Worm (Caenorhabditis elegans) whole organism, midembryonic: ENCODE measurements around the gene ins-8.

Experiments used
- T22C8.4 ChIP-seq: fragments of 200-800 bp; sonication (Bioruptor generic); IDR thresholded peaks from 2 replicates; pipeline ENCODE4 v1.3.6; 2022; ENCODE audit warnings: missing genetic modification characterization, missing compliant biosample characterization
- cog-1 ChIP-seq: sonication (generic microtip); optimal IDR thresholded peaks from 2 replicates; lab custom pipeline; 2016; ENCODE audit warnings: missing genetic modification characterization, missing compliant biosample characterization
- flt-1 ChIP-seq: fragments of 200-800 bp; sonication (Bioruptor generic); IDR thresholded peaks from 2 replicates; pipeline ENCODE4 v1.3.6; 2022; ENCODE audit warnings: missing genetic modification characterization, missing compliant biosample characterization
- klf-2 ChIP-seq: fragments of 200-800 bp; sonication (Bioruptor generic); conservative IDR thresholded peaks from 2 replicates; pipeline ENCODE4 v1.3.6; 2022; ENCODE audit warnings: missing genetic modification reagents, missing genetic modification characterization, missing compliant biosample characterization
- med-1 ChIP-seq: sonication (generic microtip); optimal IDR thresholded peaks from 2 replicates; lab custom pipeline; 2017; ENCODE audit warnings: missing genetic modification characterization, mild to moderate bottlenecking, missing compliant biosample characterization, antibody characterized with exemption, missing genetic modification reagents; ENCODE audit not compliant: insufficient read depth
- ref-1 ChIP-seq: fragments of 200-800 bp; sonication (Bioruptor generic); conservative IDR thresholded peaks from 2 replicates; pipeline ENCODE4 v1.3.6; 2022; ENCODE audit warnings: missing genetic modification reagents, missing genetic modification characterization, missing compliant biosample characterization
- tab-1 ChIP-seq: fragments of 200-800 bp; sonication (Bioruptor generic); IDR thresholded peaks from 2 replicates; pipeline ENCODE4 v1.3.6; 2022; ENCODE audit warnings: missing genetic modification characterization, missing compliant biosample characterization
- ztf-23 ChIP-seq: fragments of 200-800 bp; sonication (Bioruptor generic); IDR thresholded peaks from 2 replicates; pipeline ENCODE4 v1.3.6; 2022; ENCODE audit warnings: missing genetic modification reagents, missing genetic modification characterization, missing compliant biosample characterization
- ztf-29 ChIP-seq: fragments of 200-800 bp; sonication (Bioruptor generic); IDR thresholded peaks from 2 replicates; pipeline ENCODE4 v1.3.6; 2022; ENCODE audit warnings: missing genetic modification reagents, missing genetic modification characterization, missing compliant biosample characterization

- TF ChIP-seq ref-1 (GFP tag; lab: Robert Waterston, UW) (no peak), ztf-29 (GFP tag; lab: Robert Waterston, UW) (no peak), tab-1 (no peak), cog-1 (no peak), flt-1 (GFP tag; lab: Robert Waterston, UW) (no peak), ztf-23 (no peak), med-1 (GFP tag; lab: Kevin White, UChicago) (no peak), klf-2 (no peak), T22C8.4 (GFP tag; lab: Robert Waterston, UW) (no peak)
These were observed 2.7 kb downstream of the ins-8 start for ce11 chrIV:9678007-9678406.
